Worm (Caenorhabditis elegans): ENCODE results near the gene ift-43.

The ift-43 gene

DNA sequence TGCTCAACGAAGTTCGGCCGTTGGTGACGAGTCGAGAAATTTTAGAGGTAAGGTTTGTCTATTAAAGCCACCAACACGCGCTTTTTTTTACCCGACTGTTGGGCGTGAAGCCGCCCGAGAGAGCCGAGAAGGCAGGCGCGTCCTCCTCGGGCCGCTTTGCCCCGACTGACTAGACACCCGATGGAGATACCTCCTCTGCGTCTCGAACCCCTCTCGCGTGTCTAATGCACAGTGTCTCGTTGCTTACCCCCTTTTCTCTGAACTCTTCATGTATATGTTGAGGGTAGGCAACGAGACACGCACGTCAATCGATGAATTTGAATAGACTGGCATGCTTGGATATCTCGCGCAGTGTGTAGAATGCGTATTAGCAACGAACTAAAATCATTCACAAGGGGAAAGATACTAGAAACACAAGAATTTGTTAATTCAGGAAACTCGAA, 1.2 kb upstream of the ift-43 start (continued):
- TF ChIP-seq unc-39 (tag; optimal IDR thresholded peaks at IDR 0.05): no peak
- TF ChIP-seq nhr-41 (GFP tag; IDR thresholded peaks at IDR 0.05): peak; percentile 95
- TF ChIP-seq lim-7 (GFP tag; IDR thresholded peaks at IDR 0.05): peak; percentile 95
- peak; percentile 87 for TF ChIP-seq hlh-11 (tag; optimal IDR thresholded peaks at IDR 0.05)
- peak; percentile 97 for TF ChIP-seq T26A8.4 (GFP tag; IDR thresholded peaks at IDR 0.05)
- peak; percentile 34; the same call in 1 of the 2 replicates for TF ChIP-seq ceh-44 (GFP tag; IDR thresholded peaks at IDR 0.05)
- no peak for TF ChIP-seq ZK546.5 (tag; optimal IDR thresholded peaks at IDR 0.05)
- TF ChIP-seq mep-1 (tag; optimal IDR thresholded peaks at IDR 0.05): peak; percentile 90
- TF ChIP-seq lin-38 (GFP tag; IDR thresholded peaks at IDR 0.05): peak; percentile 89
- no peak for TF ChIP-seq zip-2 (tag; optimal IDR thresholded peaks at IDR 0.05)
- TF ChIP-seq ZK337.2 (GFP tag; IDR thresholded peaks at IDR 0.05): peak; percentile 88
- TF ChIP-seq madf-9 (GFP tag; conservative IDR thresholded peaks at IDR 0.05): peak; percentile 90
- TF ChIP-seq ces-1 (GFP tag; optimal IDR thresholded peaks at IDR 0.05): no peak
- peak; percentile 98 for TF ChIP-seq lin-1 (GFP tag; IDR thresholded peaks at IDR 0.05)
- TF ChIP-seq nhr-42 (GFP tag; IDR thresholded peaks at IDR 0.05): peak; percentile 94
- TF ChIP-seq Y48G9A.11 (GFP tag; IDR thresholded peaks at IDR 0.05): peak; percentile 95
- peak; percentile 73 for TF ChIP-seq nhr-48 (tag; optimal IDR thresholded peaks at IDR 0.05)
- peak; percentile 17 for TF ChIP-seq F10B5.3 (tag; optimal IDR thresholded peaks at IDR 0.05)
- TF ChIP-seq set-16 (GFP tag; IDR thresholded peaks at IDR 0.05): peak; percentile 99
- TF ChIP-seq daf-8 (GFP tag; IDR thresholded peaks at IDR 0.05): peak; percentile 83; the same call in 1 of the 2 replicates
- peak; percentile 78 for TF ChIP-seq egl-27 (tag; optimal IDR thresholded peaks at IDR 0.05)
- peak; percentile 51; the same call in 1 of the 2 replicates for TF ChIP-seq mxl-2 (GFP tag; conservative IDR thresholded peaks at IDR 0.05)
- TF ChIP-seq zag-1 (tag; optimal IDR thresholded peaks at IDR 0.05): peak; percentile 44
- TF ChIP-seq ceh-32 (tag; optimal IDR thresholded peaks at IDR 0.05; ENCODE audit: poor library complexity): peak; percentile 59
- peak; percentile 72 for TF ChIP-seq lir-3 (tag; optimal IDR thresholded peaks at IDR 0.05)
- TF ChIP-seq ama-1 (optimal IDR thresholded peaks at IDR 0.05): peak; percentile 100
- peak; percentile 69 for TF ChIP-seq duxl-1 (tag; optimal IDR thresholded peaks at IDR 0.05; ENCODE audit: poor library complexity)
- peak; percentile 67; the same call in 1 of the 2 replicates for TF ChIP-seq zip-11 (GFP tag; IDR thresholded peaks at IDR 0.05)
- peak; percentile 82 for TF ChIP-seq T20F7.1 (GFP tag; optimal IDR thresholded peaks at IDR 0.05)
- peak; percentile 99 for TF ChIP-seq ctbp-1 (GFP tag; IDR thresholded peaks at IDR 0.05)
- peak; percentile 70 for TF ChIP-seq nhr-102 (tag; optimal IDR thresholded peaks at IDR 0.05)
- peak; percentile 100 for TF ChIP-seq sdz-12 (GFP tag; optimal IDR thresholded peaks at IDR 0.05)
- TF ChIP-seq D1046.2 (GFP tag; IDR thresholded peaks at IDR 0.05): peak; percentile 94
- TF ChIP-seq dpl-1 (GFP tag; optimal IDR thresholded peaks at IDR 0.05): peak; percentile 37
- peak; percentile 40 for TF ChIP-seq nhr-6 (tag; optimal IDR thresholded peaks at IDR 0.05)
- peak; percentile 2 for TF ChIP-seq nhr-25 (tag; optimal IDR thresholded peaks at IDR 0.05; ENCODE audit: borderline replicate concordance, insufficient read depth)
- peak; percentile 86 to 89 for TF ChIP-seq lsy-2 (tag; optimal IDR thresholded peaks at IDR 0.05)
- peak; percentile 42 for TF ChIP-seq nhr-237 (tag; optimal IDR thresholded peaks at IDR 0.05)
- peak; percentile 91 for TF ChIP-seq F37D6.2 (tag; optimal IDR thresholded peaks at IDR 0.05)
- peak; percentile 80 for TF ChIP-seq dmd-9 (GFP tag; IDR thresholded peaks at IDR 0.05)
- TF ChIP-seq hlh-30 (tag; optimal IDR thresholded peaks at IDR 0.05; ENCODE audit: insufficient read depth): peak; percentile 89
- TF ChIP-seq R02D3.7 (tag; optimal IDR thresholded peaks at IDR 0.05): no peak
- TF ChIP-seq madf-5 (GFP tag; IDR thresholded peaks at IDR 0.05): peak; percentile 95 to 98
- no peak for TF ChIP-seq daf-12 (tag; optimal IDR thresholded peaks at IDR 0.05)
- peak; percentile 91 for TF ChIP-seq spr-1 (tag; optimal IDR thresholded peaks at IDR 0.05)
- TF ChIP-seq ceh-20 (GFP tag; IDR thresholded peaks at IDR 0.05): peak; percentile 96
- TF ChIP-seq mdl-1 (tag; optimal IDR thresholded peaks at IDR 0.05): peak; percentile 85 to 87
- TF ChIP-seq daf-16 (GFP tag; optimal IDR thresholded peaks at IDR 0.05): peak; percentile 43 to 46
- peak; percentile 72 for TF ChIP-seq daf-16 (tag; optimal IDR thresholded peaks at IDR 0.05)
- peak; percentile 33 for TF ChIP-seq jun-1 (tag; optimal IDR thresholded peaks at IDR 0.05)
- TF ChIP-seq lin-15B (tag; optimal IDR thresholded peaks at IDR 0.05): no peak
